Fruit fly (Drosophila melanogaster) whole organism, prepupa: ENCODE results near the gene CG32483.

Source experiments
- CG6163 ChIP-seq: fragments of 200-800 bp; sonication (Bioruptor generic); IDR thresholded peaks from 3 replicates; pipeline ENCODE4 v1.3.6; 2022; ENCODE audit warnings: missing biosample characterization, missing genetic modification characterization
- Eip75B ChIP-seq: fragments of 200-800 bp; sonication (Bioruptor generic); optimal IDR thresholded peaks from 3 replicates; lab custom pipeline; 2016; ENCODE audit warnings: missing biosample characterization, missing genetic modification characterization
- Lpt ChIP-seq: fragments of 200-800 bp; sonication (Bioruptor generic); optimal IDR thresholded peaks from 3 replicates; lab custom pipeline; 2016; ENCODE audit warnings: missing biosample characterization, missing genetic modification characterization
- fd59A ChIP-seq: fragments of 200-800 bp; sonication (Bioruptor generic); optimal IDR thresholded peaks from 2 replicates; lab custom pipeline; 2017; ENCODE audit warnings: missing biosample characterization, mild to moderate bottlenecking, missing genetic modification characterization, missing genetic modification reagents

- TF ChIP-seq Lpt (GFP tag; lab: Kevin White, UChicago), result no peak
- no peak for TF ChIP-seq Eip75B (GFP tag; lab: Kevin White, UChicago)
- TF ChIP-seq CG6163 (GFP tag; lab: Robert Waterston, UW), result no peak
- TF ChIP-seq fd59A (GFP tag; lab: Kevin White, UChicago), result no peak
Observed at dm6 chr3L:733174-733829, 43.4 kb upstream of the CG32483 start.
